Worm (Caenorhabditis elegans) whole organism, young adult: ENCODE data around the gene lgc-33.

ENCODE experiments used
- B0261.1 ChIP-seq: sonication (generic microtip); optimal IDR thresholded peaks from 2 replicates; lab custom pipeline; 2016; ENCODE audit warnings: mild to moderate bottlenecking, missing genetic modification characterization, moderate library complexity, missing compliant biosample characterization
- B0336.3 ChIP-seq: fragments of 200-800 bp; sonication (Bioruptor generic); IDR thresholded peaks from 2 replicates; pipeline ENCODE4 v1.3.6; 2022; ENCODE audit warnings: missing genetic modification characterization, missing compliant biosample characterization
- C06A6.2 ChIP-seq: fragments of 200-800 bp; sonication (Bioruptor generic); conservative IDR thresholded peaks from 2 replicates; pipeline ENCODE4 v1.3.6; 2022; ENCODE audit warnings: missing genetic modification characterization, missing compliant biosample characterization
- F37B4.10 ChIP-seq: fragments of 200-800 bp; sonication (Bioruptor generic); IDR thresholded peaks from 2 replicates; pipeline ENCODE4 v1.3.6; 2022; ENCODE audit warnings: missing genetic modification characterization, missing compliant biosample characterization
- F52B5.7 ChIP-seq: sonication (generic microtip); optimal IDR thresholded peaks from 2 replicates; lab custom pipeline; 2016; ENCODE audit warnings: mild to moderate bottlenecking, missing genetic modification characterization, missing compliant biosample characterization
- F55B11.4 ChIP-seq: sonication (generic microtip); optimal IDR thresholded peaks from 2 replicates; lab custom pipeline; 2016; ENCODE audit warnings: missing compliant biosample characterization, missing genetic modification characterization, borderline replicate concordance; ENCODE audit not compliant: insufficient read depth
- T26A5.8 ChIP-seq: sonication (generic microtip); optimal IDR thresholded peaks from 2 replicates; lab custom pipeline; 2016; ENCODE audit warnings: missing genetic modification characterization, missing compliant biosample characterization
- Y53G8AR.9 ChIP-seq: fragments of 200-800 bp; sonication (Bioruptor generic); conservative IDR thresholded peaks from 2 replicates; pipeline ENCODE4 v1.3.6; 2022; ENCODE audit warnings: missing genetic modification reagents, missing genetic modification characterization, missing compliant biosample characterization
- Y79H2A.3 ChIP-seq: fragments of 200-800 bp; sonication (Bioruptor generic); conservative IDR thresholded peaks from 2 replicates; pipeline ENCODE4 v1.3.6; 2022; ENCODE audit warnings: missing genetic modification reagents, missing genetic modification characterization, missing compliant biosample characterization
- akir-1 ChIP-seq: fragments of 200-800 bp; sonication (Bioruptor generic); optimal IDR thresholded peaks from 2 replicates; lab custom pipeline; 2018; ENCODE audit warnings: mild to moderate bottlenecking, missing genetic modification characterization, moderate library complexity, missing compliant biosample characterization
- atf-7 ChIP-seq: sonication (generic microtip); optimal IDR thresholded peaks from 2 replicates; lab custom pipeline; 2017; ENCODE audit warnings: mild to moderate bottlenecking, missing genetic modification characterization, missing compliant biosample characterization
- ccch-3 ChIP-seq: fragments of 200-800 bp; sonication (Bioruptor generic); optimal IDR thresholded peaks from 2 replicates; lab custom pipeline; 2018; ENCODE audit warnings: mild to moderate bottlenecking, missing genetic modification characterization, missing compliant biosample characterization
- cebp-1 ChIP-seq, 2 experiments: fragments of 200-800 bp in 1 of 2; sonication (Bioruptor generic) in 1 of 2; sonication (generic microtip) in 1 of 2; IDR thresholded peaks in 1 of 2; optimal IDR thresholded peaks in 1 of 2; 2 replicates each; pipeline versions ENCODE4 v1.3.6 to Lab custom; 2017 to 2022; ENCODE audit warnings: missing compliant biosample characterization in 2 of 2, missing genetic modification characterization in 2 of 2, mild to moderate bottlenecking in 1 of 2, missing genetic modification reagents in 1 of 2, moderate library complexity in 1 of 2
- cebp-2 ChIP-seq: fragments of 200-800 bp; sonication (Bioruptor generic); IDR thresholded peaks from 2 replicates; pipeline ENCODE4 v1.3.6; 2022; ENCODE audit warnings: missing genetic modification characterization, missing compliant biosample characterization
- ceh-40 ChIP-seq: fragments of 200-800 bp; sonication (Bioruptor generic); IDR thresholded peaks from 2 replicates; pipeline ENCODE4 v1.3.6; 2022; ENCODE audit warnings: missing genetic modification characterization, missing compliant biosample characterization
- ceh-58 ChIP-seq: fragments of 200-800 bp; sonication (Bioruptor generic); IDR thresholded peaks from 2 replicates; pipeline ENCODE4 v1.3.6; 2022; ENCODE audit warnings: missing genetic modification characterization, missing compliant biosample characterization
- ceh-79 ChIP-seq: sonication (generic microtip); optimal IDR thresholded peaks from 2 replicates; lab custom pipeline; 2017; ENCODE audit warnings: mild to moderate bottlenecking, missing genetic modification characterization, missing compliant biosample characterization
- dpff-1 ChIP-seq: sonication (generic microtip); optimal IDR thresholded peaks from 2 replicates; lab custom pipeline; 2017; ENCODE audit warnings: mild to moderate bottlenecking, missing genetic modification characterization, missing compliant biosample characterization
- efl-1 ChIP-seq: fragments of 150-350 bp; optimal IDR thresholded peaks from 2 replicates; lab custom pipeline; 2014; ENCODE audit warnings: missing biosample characterization, missing genetic modification reagents, missing genetic modification characterization
- him-1 ChIP-seq: sonication (generic microtip); optimal IDR thresholded peaks from 2 replicates; lab custom pipeline; 2016; ENCODE audit warnings: missing genotype, missing genetic modification reagents, missing genetic modification characterization, missing compliant biosample characterization
- hrde-1 ChIP-seq: sonication (generic microtip); optimal IDR thresholded peaks from 2 replicates; lab custom pipeline; 2016; ENCODE audit warnings: missing genetic modification characterization, mild to moderate bottlenecking, missing compliant biosample characterization, moderate library complexity, missing genotype, missing genetic modification reagents, borderline replicate concordance
- hsf-1 ChIP-seq: fragments of 200-800 bp; sonication (Bioruptor generic); IDR thresholded peaks from 2 replicates; pipeline ENCODE4 v1.3.6; 2022; ENCODE audit warnings: missing genetic modification reagents, missing genetic modification characterization, missing compliant biosample characterization
- let-526 ChIP-seq: fragments of 200-800 bp; sonication (Bioruptor generic); IDR thresholded peaks from 2 replicates; pipeline ENCODE4 v1.3.6; 2022; ENCODE audit warnings: missing genetic modification reagents, missing genetic modification characterization, missing compliant biosample characterization
- let-607 ChIP-seq, 2 experiments: fragments of 200-800 bp in 1 of 2; sonication (Bioruptor generic) in 1 of 2; sonication (generic microtip) in 1 of 2; optimal IDR thresholded peaks; 2 replicates each; lab custom pipeline; 2016 to 2018; ENCODE audit warnings: mild to moderate bottlenecking in 2 of 2, missing compliant biosample characterization in 2 of 2, missing genetic modification characterization in 2 of 2, moderate library complexity in 2 of 2, missing genotype in 1 of 2
- lin-35 ChIP-seq, 3 experiments: fragments of 150-350 bp in 2 of 3; sonication (generic microtip) in 1 of 3; optimal IDR thresholded peaks; 2 replicates each; lab custom pipeline; 2014 to 2018; ENCODE audit warnings: missing biosample characterization in 3 of 3, missing genetic modification characterization in 3 of 3, missing genetic modification reagents in 3 of 3
- lin-40 ChIP-seq: sonication (generic microtip); optimal IDR thresholded peaks from 2 replicates; lab custom pipeline; 2016; ENCODE audit warnings: missing genetic modification characterization, mild to moderate bottlenecking, missing compliant biosample characterization, missing genotype, missing genetic modification reagents
- lsl-1 ChIP-seq: fragments of 200-800 bp; sonication (Bioruptor generic); optimal IDR thresholded peaks from 2 replicates; lab custom pipeline; 2018; ENCODE audit warnings: mild to moderate bottlenecking, missing genetic modification characterization, moderate library complexity, missing compliant biosample characterization
- lsy-27 ChIP-seq: sonication (generic microtip); optimal IDR thresholded peaks from 2 replicates; lab custom pipeline; 2017; ENCODE audit warnings: missing genetic modification characterization, mild to moderate bottlenecking, missing compliant biosample characterization, antibody characterized with exemption, missing genotype, borderline replicate concordance; ENCODE audit not compliant: insufficient read depth
- mxl-1 ChIP-seq: sonication (generic microtip); optimal IDR thresholded peaks from 2 replicates; lab custom pipeline; 2016; ENCODE audit warnings: missing genetic modification characterization, missing compliant biosample characterization
- nfya-1 ChIP-seq: sonication (generic microtip); optimal IDR thresholded peaks from 2 replicates; lab custom pipeline; 2017; ENCODE audit warnings: antibody characterized with exemption, missing compliant biosample characterization, missing genetic modification characterization, borderline replicate concordance; ENCODE audit not compliant: insufficient read depth
- nhr-120 ChIP-seq: fragments of 200-800 bp; sonication (Bioruptor generic); IDR thresholded peaks from 2 replicates; pipeline ENCODE4 v1.3.6; 2022; ENCODE audit warnings: missing genetic modification characterization, missing compliant biosample characterization
- nhr-80 ChIP-seq: sonication (generic microtip); optimal IDR thresholded peaks from 2 replicates; lab custom pipeline; 2016; ENCODE audit warnings: missing genetic modification characterization, missing compliant biosample characterization
- nhr-90 ChIP-seq: sonication (generic microtip); optimal IDR thresholded peaks from 2 replicates; lab custom pipeline; 2016; ENCODE audit warnings: missing genotype, mild to moderate bottlenecking, missing genetic modification characterization, missing compliant biosample characterization
- pha-4 ChIP-seq: fragments of 150-350 bp; sonication (generic microtip); optimal IDR thresholded peaks from 2 replicates; lab custom pipeline; 2014; ENCODE audit warnings: missing biosample characterization, missing genetic modification reagents, missing genetic modification characterization
- rcor-1 ChIP-seq: fragments of 200-800 bp; sonication (Bioruptor generic); IDR thresholded peaks from 2 replicates; pipeline ENCODE4 v1.3.6; 2022; ENCODE audit warnings: missing genetic modification reagents, missing genetic modification characterization, missing compliant biosample characterization
- rec-8 ChIP-seq, 2 experiments: sonication (generic microtip); optimal IDR thresholded peaks; 2 replicates each; lab custom pipeline; 2016; ENCODE audit warnings: mild to moderate bottlenecking in 2 of 2, missing genetic modification characterization in 2 of 2, missing genetic modification reagents in 2 of 2, missing genotype in 2 of 2, missing biosample characterization in 1 of 2, missing compliant biosample characterization in 1 of 2, moderate library complexity in 1 of 2
- rpc-1 ChIP-seq, 2 experiments: fragments of 150-350 bp in 1 of 2; sonication (generic microtip) in 1 of 2; optimal IDR thresholded peaks; 2 replicates each; lab custom pipeline; 2014 to 2018; ENCODE audit warnings: missing biosample characterization in 1 of 2, missing genetic modification characterization in 1 of 2, missing genetic modification reagents in 1 of 2, missing genotype in 1 of 2
- snpc-1.1 ChIP-seq: sonication (generic microtip); optimal IDR thresholded peaks from 2 replicates; lab custom pipeline; 2017; ENCODE audit warnings: missing genetic modification characterization, mild to moderate bottlenecking, missing compliant biosample characterization, antibody characterized with exemption, moderate library complexity, missing genotype, missing genetic modification reagents; ENCODE audit not compliant: insufficient read depth
- unc-130 ChIP-seq: sonication (generic microtip); optimal IDR thresholded peaks from 2 replicates; lab custom pipeline; 2016; ENCODE audit warnings: missing genetic modification reagents, missing genetic modification characterization, missing compliant biosample characterization
- zfh-2 ChIP-seq: fragments of 200-800 bp; sonication (Bioruptor generic); conservative IDR thresholded peaks from 2 replicates; pipeline ENCODE4 v1.3.6; 2022; ENCODE audit warnings: missing genetic modification reagents, missing genetic modification characterization, missing compliant biosample characterization
- ztf-28 ChIP-seq: fragments of 200-800 bp; sonication (Bioruptor generic); IDR thresholded peaks from 2 replicates; pipeline ENCODE4 v1.3.6; 2022; ENCODE audit warnings: missing genetic modification reagents, missing genetic modification characterization, missing compliant biosample characterization

The lgc-33 gene

DNA sequence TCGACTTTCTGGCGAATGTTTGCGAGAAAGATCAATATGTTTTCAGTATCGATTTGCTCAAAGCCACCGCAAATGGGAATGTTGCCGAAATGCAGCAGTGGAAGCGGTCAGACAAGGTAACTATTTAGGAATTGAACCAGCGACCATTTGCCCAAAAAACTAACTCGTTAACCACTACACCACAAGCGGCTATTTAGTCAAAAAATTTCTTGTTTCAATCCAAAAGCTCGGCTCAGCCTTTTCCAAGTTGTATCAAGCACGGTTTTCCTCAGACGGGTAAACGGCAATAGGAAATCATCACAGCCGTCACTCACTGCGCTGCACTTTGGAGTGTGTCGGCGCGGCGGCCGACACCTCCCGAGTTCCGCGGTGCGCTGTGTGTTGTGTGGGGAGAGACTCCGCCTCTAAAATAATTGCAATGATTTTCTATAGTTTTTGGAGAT, 21.6 kb downstream of the lgc-33 start (continued):
- TF ChIP-seq nfya-1 (tag; lab: Kevin White, UChicago) (no peak), lin-35 (GFP tag; optimal IDR thresholded peaks at IDR 0.05; lab: Kevin White, UChicago) (peak in 1 of 3 experiments; percentile 62), let-607 (tag; optimal IDR thresholded peaks at IDR 0.05; lab: Kevin White, UChicago) (peak; percentile 28 to 54), snpc-1.1 (peak; percentile 99), B0261.1 (tag; lab: Kevin White, UChicago) (peak; percentile 60), pha-4 (tag; lab: Kevin White, UChicago) (no peak), zfh-2 (peak; percentile 92), nhr-90 (tag; lab: Kevin White, UChicago) (peak; percentile 77), let-526 (0 out of 2 replicates have a peak, but pooled peaks have one; percentile 23), lin-40 (tag; lab: Kevin White, UChicago) (peak; percentile 82), ztf-28 (GFP tag; lab: Robert Waterston, UW) (peak; percentile 95), Y79H2A.3 (GFP tag; lab: Robert Waterston, UW) (peak; percentile 81), efl-1 (GFP tag; lab: Kevin White, UChicago) (peak; percentile 44), rcor-1 (GFP tag; lab: Robert Waterston, UW) (peak; percentile 78), akir-1 (GFP tag; lab: Kevin White, UChicago) (no peak), rpc-1 (optimal IDR thresholded peaks at IDR 0.05; lab: Kevin White, UChicago) (peak; percentile 51), rpc-1 (tag; optimal IDR thresholded peaks at IDR 0.05; lab: Kevin White, UChicago) (peak; percentile 74), hrde-1 (tag; lab: Kevin White, UChicago) (peak; percentile 85), F52B5.7 (tag; lab: Kevin White, UChicago) (peak; percentile 72), lsl-1 (GFP tag; lab: Kevin White, UChicago) (peak; percentile 85), unc-130 (GFP tag; lab: Kevin White, UChicago) (peak; percentile 63), him-1 (tag; lab: Kevin White, UChicago) (peak; percentile 97), ceh-79 (tag; lab: Kevin White, UChicago) (peak; percentile 84), F55B11.4 (tag; lab: Kevin White, UChicago) (no peak), lsy-27 (tag; lab: Kevin White, UChicago) (peak; percentile 91), ccch-3 (no peak), nhr-120 (GFP tag; lab: Robert Waterston, UW) (no peak), hsf-1 (peak; percentile 73; the same call in 1 of the 2 replicates), atf-7 (peak; percentile 56)
- TF ChIP-seq, all 124 proteins: peak for 89

- no peak for TF ChIP-seq lin-40 (tag; lab: Kevin White, UChicago)
- no peak for TF ChIP-seq cebp-2 (GFP tag; lab: Robert Waterston, UW)
- TF ChIP-seq ceh-58 = 0 out of 2 replicates have a peak, but pooled peaks have one; percentile 11
- no peak for TF ChIP-seq nfya-1 (tag; lab: Kevin White, UChicago)
- TF ChIP-seq lin-35 (GFP tag; optimal IDR thresholded peaks at IDR 0.05; lab: Kevin White, UChicago) = no peak
- peak; percentile 66 for TF ChIP-seq zfh-2
- TF ChIP-seq lsy-27 (tag; lab: Kevin White, UChicago) = no peak
Measured at ce11 chrIV:868723-869122, 23.4 kb downstream of the lgc-33 start.

- no peak for TF ChIP-seq ceh-40 (GFP tag; lab: Robert Waterston, UW)
- TF ChIP-seq rec-8 (tag; optimal IDR thresholded peaks at IDR 0.05; lab: Kevin White, UChicago) = peak in 1 of 2 experiments; percentile 9
- TF ChIP-seq F37B4.10 (GFP tag; lab: Robert Waterston, UW) = no peak
- peak; percentile 45 for TF ChIP-seq lsl-1 (GFP tag; lab: Kevin White, UChicago)
- no peak for TF ChIP-seq unc-130 (GFP tag; lab: Kevin White, UChicago)
- no peak for TF ChIP-seq ceh-79 (tag; lab: Kevin White, UChicago)
- no peak for TF ChIP-seq dpff-1 (tag; lab: Kevin White, UChicago)
- TF ChIP-seq C06A6.2 (GFP tag; lab: Robert Waterston, UW) = no peak
- TF ChIP-seq mxl-1 (tag; lab: Kevin White, UChicago) = no peak
- TF ChIP-seq efl-1 (GFP tag; lab: Kevin White, UChicago) = no peak
- no peak for TF ChIP-seq cebp-1 (GFP tag; IDR thresholded peaks at IDR 0.05; lab: Robert Waterston, UW)
- peak; percentile 22 for TF ChIP-seq cebp-1 (tag; optimal IDR thresholded peaks at IDR 0.05; lab: Kevin White, UChicago)
- no peak for TF ChIP-seq B0336.3 (GFP tag; lab: Robert Waterston, UW)
- no peak for TF ChIP-seq nhr-80 (tag; lab: Kevin White, UChicago)
- TF ChIP-seq ztf-28 (GFP tag; lab: Robert Waterston, UW) = no peak
- no peak for TF ChIP-seq T26A5.8
- no peak for TF ChIP-seq Y53G8AR.9 (GFP tag; lab: Robert Waterston, UW)
Measured at ce11 chrIV:873174-873788, 28.0 kb downstream of the lgc-33 start.
